Fruit fly (Drosophila melanogaster): ENCODE measurements around the gene AIF.
A peak's percentile ranks its signal among the peaks of the same experiment; 100 is the strongest.

AIF gene

DNA sequence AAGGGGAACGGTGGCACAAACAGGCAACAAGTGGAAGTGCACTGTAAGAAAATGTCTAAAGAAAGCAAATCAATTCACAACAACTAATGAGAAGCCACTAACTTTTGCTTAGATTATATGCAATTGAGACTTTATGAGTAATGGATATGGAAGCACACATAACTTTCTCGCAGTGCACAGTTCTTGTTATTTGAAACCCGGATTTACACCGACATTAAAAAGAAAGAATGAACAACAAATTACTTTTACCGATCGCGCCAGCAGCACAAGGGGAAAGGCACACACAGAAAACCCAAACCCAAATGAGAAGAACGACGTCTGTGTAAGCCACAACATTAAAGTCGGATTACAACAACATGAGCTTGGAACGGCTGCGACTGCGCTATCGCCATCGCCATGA is 37.5 kb downstream of the AIF start (continued):
- TF ChIP-seq CG1024 (GFP tag; IDR thresholded peaks at IDR 0.05), result peak; percentile 47; the same call in 1 of the 2 replicates
- TF ChIP-seq CG14050 (GFP tag; IDR thresholded peaks at IDR 0.05), result peak; percentile 21; the same call in 1 of the 3 replicates
- TF ChIP-seq CG34224 (GFP tag; IDR thresholded peaks at IDR 0.05; ENCODE audit: partially characterized antibody), result no peak
- peak; percentile 85 for TF ChIP-seq CG17328 (GFP tag; IDR thresholded peaks at IDR 0.05)
- TF ChIP-seq CG17829 (tag; optimal IDR thresholded peaks at IDR 0.05), result peak; percentile 88
- TF ChIP-seq CG30020 (tag; optimal IDR thresholded peaks at IDR 0.05), result peak; percentile 22
- TF ChIP-seq schlank (tag; optimal IDR thresholded peaks at IDR 0.05), result no peak
- no peak for TF ChIP-seq Deaf1 (tag; optimal IDR thresholded peaks at IDR 0.05)
- TF ChIP-seq D (optimal IDR thresholded peaks at IDR 0.05), result no peak
- peak; percentile 87 for TF ChIP-seq D (GFP tag; optimal IDR thresholded peaks at IDR 0.05)
- TF ChIP-seq Opbp (GFP tag; IDR thresholded peaks at IDR 0.05; ENCODE audit: partially characterized antibody), result no peak
- TF ChIP-seq CG15601 (tag; optimal IDR thresholded peaks at IDR 0.05), result peak; percentile 83
- peak; percentile 80 for TF ChIP-seq nmo (GFP tag; optimal IDR thresholded peaks at IDR 0.05)
- TF ChIP-seq pnt (GFP tag; optimal IDR thresholded peaks at IDR 0.05), result peak; percentile 66
- TF ChIP-seq CG42726 (GFP tag; IDR thresholded peaks at IDR 0.05; ENCODE audit: partially characterized antibody), result no peak
- peak; percentile 62 for TF ChIP-seq bab2 (GFP tag; optimal IDR thresholded peaks at IDR 0.05)
- 0 out of 3 replicates have a peak, but pooled peaks have one; percentile 17 for TF ChIP-seq ken (GFP tag; IDR thresholded peaks at IDR 0.05)
- peak; percentile 66 for TF ChIP-seq vvl (GFP tag; IDR thresholded peaks at IDR 0.05)
- peak; percentile 14 for TF ChIP-seq Asciz (GFP tag; optimal IDR thresholded peaks at IDR 0.05)
- no peak for TF ChIP-seq zen2 (GFP tag; IDR thresholded peaks at IDR 0.05; ENCODE audit: partially characterized antibody)
- peak; percentile 35 for TF ChIP-seq Max (GFP tag; optimal IDR thresholded peaks at IDR 0.05)
- TF ChIP-seq CG15011 (GFP tag; optimal IDR thresholded peaks at IDR 0.05), result peak; percentile 25
- peak; percentile 86 for TF ChIP-seq CG33557 (GFP tag; optimal IDR thresholded peaks at IDR 0.05)
- TF ChIP-seq chn (GFP tag; optimal IDR thresholded peaks at IDR 0.05), result peak; percentile 79
- TF ChIP-seq nerfin-1 (tag; optimal IDR thresholded peaks at IDR 0.05), result peak; percentile 50
- TF ChIP-seq CG16863 (GFP tag; optimal IDR thresholded peaks at IDR 0.05), result peak; percentile 74
- TF ChIP-seq fd102C (GFP tag; optimal IDR thresholded peaks at IDR 0.05), result no peak
- no peak for TF ChIP-seq chinmo (GFP tag; IDR thresholded peaks at IDR 0.05; ENCODE audit: partially characterized antibody)
- TF ChIP-seq lola (GFP tag; optimal IDR thresholded peaks at IDR 0.05), result peak in 1 of 3 experiments; percentile 89
- peak; percentile 42; the same call in 1 of the 2 replicates for TF ChIP-seq peb (GFP tag; IDR thresholded peaks at IDR 0.05)
- peak; percentile 15 for TF ChIP-seq Sry-δ (GFP tag; optimal IDR thresholded peaks at IDR 0.05)
- no peak for TF ChIP-seq wek (GFP tag; optimal IDR thresholded peaks at IDR 0.05)
- TF ChIP-seq Ssrp (tag; optimal IDR thresholded peaks at IDR 0.05), result peak; percentile 77
- peak; percentile 56 for TF ChIP-seq CG11504 (tag; optimal IDR thresholded peaks at IDR 0.05)
- peak; percentile 40 for TF ChIP-seq ind (GFP tag; optimal IDR thresholded peaks at IDR 0.05)
- TF ChIP-seq Sox102F (GFP tag; optimal IDR thresholded peaks at IDR 0.05), result peak; percentile 52
- TF ChIP-seq CG12155 (GFP tag; optimal IDR thresholded peaks at IDR 0.05), result peak; percentile 18
- TF ChIP-seq jing (GFP tag; optimal IDR thresholded peaks at IDR 0.05), result peak; percentile 40
- peak; percentile 72 for TF ChIP-seq CG6254 (GFP tag; optimal IDR thresholded peaks at IDR 0.05)
- TF ChIP-seq pros (GFP tag; optimal IDR thresholded peaks at IDR 0.05), result no peak
- peak; percentile 6 for TF ChIP-seq crc (GFP tag; optimal IDR thresholded peaks at IDR 0.05)
- peak; percentile 70 for TF ChIP-seq Atf-2 (GFP tag; optimal IDR thresholded peaks at IDR 0.05)
- TF ChIP-seq Oli (tag; optimal IDR thresholded peaks at IDR 0.05), result peak; percentile 65
- peak; percentile 56 for TF ChIP-seq dmrt99B (tag; optimal IDR thresholded peaks at IDR 0.05)
- TF ChIP-seq Dek (tag; optimal IDR thresholded peaks at IDR 0.05), result no peak
- peak; percentile 62; the same call in 2 of the 3 replicates for TF ChIP-seq CG17361 (GFP tag; IDR thresholded peaks at IDR 0.05)
- TF ChIP-seq CG1529 (GFP tag; optimal IDR thresholded peaks at IDR 0.05), result peak; percentile 66
- TF ChIP-seq gcm (GFP tag; optimal IDR thresholded peaks at IDR 0.05), result peak; percentile 74
- TF ChIP-seq Six4 (GFP tag; optimal IDR thresholded peaks at IDR 0.05), result peak; percentile 79
